Fruit fly (Drosophila melanogaster) whole organism, embryonic: ENCODE measurements around the gene spirit.

Source experiments
- Aef1 ChIP-seq: fragments of 200-800 bp; sonication (Bioruptor generic); IDR thresholded peaks from 3 replicates; pipeline ENCODE4 v1.3.6; 2022; ENCODE audit warnings: missing biosample characterization, missing genetic modification characterization
- CG12659 ChIP-seq: fragments of 200-800 bp; sonication (Bioruptor generic); optimal IDR thresholded peaks from 3 replicates; lab custom pipeline; 2017; ENCODE audit warnings: mild to moderate bottlenecking, missing biosample characterization, missing genetic modification reagents, missing genetic modification characterization
- CG12744 ChIP-seq: fragments of 200-800 bp; sonication (Bioruptor generic); optimal IDR thresholded peaks from 2 replicates; lab custom pipeline; 2016; ENCODE audit warnings: missing biosample characterization, missing genetic modification characterization
- CG12769 ChIP-seq: fragments of 200-800 bp; sonication (Bioruptor generic); optimal IDR thresholded peaks from 2 replicates; lab custom pipeline; 2019; ENCODE audit warnings: missing biosample characterization, mild to moderate bottlenecking, missing genetic modification characterization, moderate library complexity
- CG13424 ChIP-seq: fragments of 200-800 bp; sonication (Bioruptor generic); optimal IDR thresholded peaks from 2 replicates; lab custom pipeline; 2019; ENCODE audit warnings: missing biosample characterization, mild to moderate bottlenecking, missing genetic modification characterization, moderate library complexity
- CG14710 ChIP-seq: fragments of 200-800 bp; sonication (Bioruptor generic); optimal IDR thresholded peaks from 3 replicates; lab custom pipeline; 2019; ENCODE audit warnings: missing biosample characterization, mild to moderate bottlenecking, missing genetic modification characterization, moderate library complexity
- CG2120 ChIP-seq: fragments of 200-800 bp; sonication (Bioruptor generic); optimal IDR thresholded peaks from 3 replicates; lab custom pipeline; 2016; ENCODE audit warnings: missing biosample characterization, missing genetic modification characterization
- CG2712 ChIP-seq: fragments of 200-800 bp; optimal IDR thresholded peaks from 3 replicates; lab custom pipeline; 2019; ENCODE audit warnings: missing biosample characterization, mild to moderate bottlenecking, missing genetic modification characterization, moderate library complexity
- CG2889 ChIP-seq: fragments of 200-800 bp; sonication (Bioruptor generic); IDR thresholded peaks from 3 replicates; pipeline ENCODE4 v1.3.6; 2022; ENCODE audit warnings: missing biosample characterization, missing genetic modification characterization
- CG3726 ChIP-seq: fragments of 200-800 bp; sonication (Bioruptor generic); IDR thresholded peaks from 3 replicates; pipeline ENCODE4, ENCODE4 v1.3.6; 2022; ENCODE audit warnings: missing biosample characterization, missing genetic modification characterization
- CG6272 ChIP-seq: fragments of 200-800 bp; sonication (Bioruptor generic); IDR thresholded peaks from 2 replicates; pipeline ENCODE4 v1.3.6; 2022; ENCODE audit warnings: missing biosample characterization, missing genetic modification characterization
- CG7786 ChIP-seq: fragments of 200-800 bp; sonication (Bioruptor generic); optimal IDR thresholded peaks from 2 replicates; lab custom pipeline; 2016; ENCODE audit warnings: missing biosample characterization, missing genetic modification characterization
- CG8089 ChIP-seq: fragments of 200-800 bp; sonication (Bioruptor generic); optimal IDR thresholded peaks from 3 replicates; lab custom pipeline; 2016; ENCODE audit warnings: missing biosample characterization, missing genetic modification characterization
- CG8388 ChIP-seq: fragments of 200-800 bp; sonication (Bioruptor generic); optimal IDR thresholded peaks from 2 replicates; lab custom pipeline; 2019; ENCODE audit warnings: missing biosample characterization, mild to moderate bottlenecking, missing genetic modification characterization, moderate library complexity
- CG8924 ChIP-seq: fragments of 200-800 bp; optimal IDR thresholded peaks from 3 replicates; lab custom pipeline; 2019; ENCODE audit warnings: missing biosample characterization, mild to moderate bottlenecking, missing genetic modification characterization, moderate library complexity
- CkIIα-i1 ChIP-seq: fragments of 200-800 bp; sonication (Bioruptor generic); IDR thresholded peaks from 2 replicates; pipeline ENCODE4 v1.3.6; 2022; ENCODE audit warnings: missing biosample characterization, missing genetic modification characterization
- Dll ChIP-seq: fragments of 200-800 bp; sonication (Bioruptor generic); IDR thresholded peaks from 4 replicates; pipeline ENCODE4 v1.3.6; 2022; ENCODE audit warnings: missing biosample characterization, missing genetic modification characterization; ENCODE audit not compliant: partially characterized antibody
- Doc3 ChIP-seq: fragments of 200-800 bp; sonication (Bioruptor generic); IDR thresholded peaks from 3 replicates; pipeline ENCODE4 v1.3.6; 2022; ENCODE audit warnings: missing biosample characterization, missing genetic modification characterization; ENCODE audit not compliant: partially characterized antibody
- GATAe ChIP-seq: fragments of 200-800 bp; sonication (Bioruptor generic); conservative IDR thresholded peaks from 2 replicates; pipeline ENCODE4 v1.3.6; 2022; ENCODE audit warnings: missing biosample characterization, missing genetic modification characterization
- Gug ChIP-seq: fragments of 200-800 bp; sonication (Bioruptor generic); IDR thresholded peaks from 4 replicates; pipeline ENCODE4 v1.3.6; 2022; ENCODE audit warnings: missing biosample characterization, missing genetic modification characterization
- HHEX ChIP-seq: fragments of 200-800 bp; sonication (Bioruptor generic); optimal IDR thresholded peaks from 3 replicates; lab custom pipeline; 2017; ENCODE audit warnings: missing biosample characterization, mild to moderate bottlenecking, missing genetic modification characterization, missing genetic modification reagents
- HLH4C ChIP-seq: fragments of 200-800 bp; sonication (Bioruptor generic); IDR thresholded peaks from 3 replicates; pipeline ENCODE4 v1.3.6; 2022; ENCODE audit warnings: missing biosample characterization, missing genetic modification characterization; ENCODE audit not compliant: partially characterized antibody
- HmgD ChIP-seq: fragments of 200-800 bp; sonication (Bioruptor generic); optimal IDR thresholded peaks from 3 replicates; lab custom pipeline; 2016; ENCODE audit warnings: missing biosample characterization, missing genetic modification characterization
- Hr51 ChIP-seq, 2 experiments: fragments of 200-800 bp; sonication (Bioruptor generic); optimal IDR thresholded peaks; 2 replicates in 1 of 2; 3 replicates in 1 of 2; lab custom pipeline; 2016 to 2018; ENCODE audit warnings: missing biosample characterization in 2 of 2, missing genetic modification characterization in 2 of 2, mild to moderate bottlenecking in 1 of 2, moderate library complexity in 1 of 2
- Lhr ChIP-seq: fragments of 200-800 bp; sonication (Bioruptor generic); optimal IDR thresholded peaks from 3 replicates; lab custom pipeline; 2017; ENCODE audit warnings: mild to moderate bottlenecking, missing biosample characterization, missing genetic modification reagents, missing genetic modification characterization
- MTF-1 ChIP-seq: fragments of 200-800 bp; sonication (Bioruptor generic); optimal IDR thresholded peaks from 2 replicates; lab custom pipeline; 2018; ENCODE audit warnings: missing biosample characterization, mild to moderate bottlenecking, missing genetic modification characterization, borderline replicate concordance
- Med ChIP-seq: fragments of 200-800 bp; sonication (Bioruptor generic); peaks from one replicate; lab custom pipeline; 2016; ENCODE audit warnings: missing biosample characterization, missing genetic modification characterization, mild to moderate bottlenecking, inconsistent platforms, moderate library complexity
- Mrtf ChIP-seq: fragments of 200-800 bp; sonication (Bioruptor generic); IDR thresholded peaks from 3 replicates; pipeline ENCODE4 v1.3.6; 2022; ENCODE audit warnings: missing biosample characterization, missing genetic modification characterization
- Myb ChIP-seq: fragments of 200-800 bp; sonication (Bioruptor generic); optimal IDR thresholded peaks from 2 replicates; lab custom pipeline; 2016; ENCODE audit warnings: missing biosample characterization, missing genetic modification characterization
- Nf-YA ChIP-seq: fragments of 200-800 bp; sonication (Bioruptor generic); IDR thresholded peaks from 2 replicates; pipeline ENCODE4 v1.3.6; 2022; ENCODE audit warnings: missing biosample characterization, missing genetic modification characterization
- Oli ChIP-seq: fragments of 200-800 bp; sonication (Bioruptor generic); optimal IDR thresholded peaks from 2 replicates; lab custom pipeline; 2018; ENCODE audit warnings: missing biosample characterization, mild to moderate bottlenecking, missing genetic modification characterization, moderate library complexity
- Scr ChIP-seq: fragments of 200-800 bp; sonication (Bioruptor generic); IDR thresholded peaks from 2 replicates; pipeline ENCODE4 v1.3.6; 2022; ENCODE audit warnings: missing biosample characterization, missing genetic modification characterization; ENCODE audit not compliant: partially characterized antibody
- Sin3A ChIP-seq: fragments of >200 bp; optimal IDR thresholded peaks from 2 replicates; lab custom pipeline; 2018
- Trl ChIP-seq, 3 experiments: fragments of >200 bp in 2 of 3; fragments of 200-800 bp in 1 of 3; sonication (Bioruptor generic) in 1 of 3; optimal IDR thresholded peaks; 2 replicates in 1 of 3; 3 replicates in 2 of 3; lab custom pipeline; 2016 to 2017; ENCODE audit warnings: missing biosample characterization in 1 of 3, missing genetic modification characterization in 1 of 3
- cg ChIP-seq: fragments of 200-800 bp; sonication (Bioruptor generic); optimal IDR thresholded peaks from 3 replicates; lab custom pipeline; 2019; ENCODE audit warnings: missing biosample characterization, mild to moderate bottlenecking, missing genetic modification characterization, moderate library complexity
- dmrt11E ChIP-seq: fragments of 200-800 bp; sonication (Bioruptor generic); optimal IDR thresholded peaks from 3 replicates; lab custom pipeline; 2018; ENCODE audit warnings: missing biosample characterization, mild to moderate bottlenecking, missing genetic modification characterization, moderate library complexity
- dpn ChIP-seq, 2 experiments: fragments of 200-800 bp; sonication (Bioruptor generic); optimal IDR thresholded peaks; 3 replicates each; lab custom pipeline; 2016; ENCODE audit warnings: missing biosample characterization in 2 of 2, missing genetic modification characterization in 2 of 2
- gfzf ChIP-seq: fragments of 200-800 bp; sonication (Bioruptor generic); optimal IDR thresholded peaks from 2 replicates; lab custom pipeline; 2016; ENCODE audit warnings: missing biosample characterization, mild to moderate bottlenecking, missing genetic modification characterization, moderate library complexity
- hb ChIP-seq: fragments of 200-800 bp; sonication (Bioruptor generic); IDR thresholded peaks from 3 replicates; pipeline ENCODE4 v1.3.6; 2022; ENCODE audit warnings: missing biosample characterization, missing genetic modification characterization; ENCODE audit not compliant: partially characterized antibody
- hbn ChIP-seq: fragments of 200-800 bp; sonication (Bioruptor generic); IDR thresholded peaks from 2 replicates; pipeline ENCODE4 v1.3.6; 2022; ENCODE audit warnings: missing biosample characterization, missing genetic modification characterization; ENCODE audit not compliant: partially characterized antibody
- lbe ChIP-seq: fragments of 200-800 bp; sonication (Bioruptor generic); optimal IDR thresholded peaks from 2 replicates; lab custom pipeline; 2016; ENCODE audit warnings: missing biosample characterization, mild to moderate bottlenecking, missing genetic modification characterization
- lola ChIP-seq, 3 experiments: fragments of >200 bp in 2 of 3; fragments of 200-800 bp in 1 of 3; sonication (Bioruptor generic) in 1 of 3; optimal IDR thresholded peaks; 2 replicates each; lab custom pipeline; 2017 to 2019; ENCODE audit warnings: missing biosample characterization in 3 of 3, missing genetic modification characterization in 3 of 3, mild to moderate bottlenecking in 1 of 3, moderate library complexity in 1 of 3
- mld ChIP-seq: fragments of 200-800 bp; sonication (Bioruptor generic); IDR thresholded peaks from 3 replicates; pipeline ENCODE4 v1.3.6; 2022; ENCODE audit warnings: missing biosample characterization, missing genetic modification characterization; ENCODE audit not compliant: partially characterized antibody
- nmo ChIP-seq: fragments of 200-800 bp; sonication (Bioruptor generic); optimal IDR thresholded peaks from 2 replicates; lab custom pipeline; 2018; ENCODE audit warnings: missing biosample characterization, mild to moderate bottlenecking, missing genetic modification characterization, moderate library complexity
- sens ChIP-seq: fragments of 200-800 bp; sonication (Bioruptor generic); peaks from one replicate; lab custom pipeline; 2016; ENCODE audit warnings: missing biosample characterization, missing genetic modification characterization
- slou ChIP-seq: fragments of 200-800 bp; sonication (Bioruptor generic); optimal IDR thresholded peaks from 3 replicates; lab custom pipeline; 2016; ENCODE audit warnings: missing biosample characterization, missing genetic modification characterization
- ssp ChIP-seq: fragments of 200-800 bp; sonication (Bioruptor generic); IDR thresholded peaks from 2 replicates; pipeline ENCODE4 v1.3.6; 2022; ENCODE audit warnings: missing biosample characterization, missing genetic modification characterization
- tgo ChIP-seq: fragments of 200-800 bp; sonication (Bioruptor generic); IDR thresholded peaks from 3 replicates; pipeline ENCODE4 v1.3.6; 2022; ENCODE audit warnings: missing biosample characterization, missing genetic modification characterization
- yki ChIP-seq: fragments of >200 bp; optimal IDR thresholded peaks from 3 replicates; lab custom pipeline; 2018
- z ChIP-seq: fragments of 200-800 bp; sonication (Bioruptor generic); IDR thresholded peaks from 3 replicates; pipeline ENCODE4 v1.3.6; 2022; ENCODE audit warnings: missing biosample characterization, missing genetic modification characterization

The spirit gene

DNA sequence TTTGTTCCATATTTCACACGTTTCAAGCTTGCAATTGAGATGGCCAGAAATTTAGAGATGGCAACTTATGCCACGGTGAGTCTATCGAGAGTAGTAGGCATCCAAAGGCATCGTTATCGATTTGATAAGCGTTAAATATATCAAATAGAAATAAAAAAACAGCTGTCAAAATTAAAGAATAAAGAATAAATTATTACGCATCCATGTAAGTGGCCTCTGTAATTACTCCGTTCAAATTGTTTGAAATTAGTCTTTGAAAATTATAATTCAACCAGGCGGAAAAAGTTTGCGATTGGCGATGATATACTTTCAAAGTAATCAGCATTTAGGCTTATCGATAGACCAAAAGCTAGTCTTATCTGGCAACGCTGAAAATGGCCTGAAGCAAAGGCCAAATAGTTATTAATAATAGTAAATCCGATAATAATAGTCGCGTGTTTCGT lies 18.3 kb upstream of the spirit start, which contains the start of the genes CG12659 and Crag (continued):
- TF ChIP-seq hb (GFP tag; lab: Robert Waterston, UW) (peak; percentile 72; the same call in 2 of the 3 replicates), hbn (peak; percentile 37; the same call in 1 of the 2 replicates), CG6272 (no peak), gfzf (GFP tag; lab: Kevin White, UChicago) (no peak), HmgD (GFP tag; lab: Kevin White, UChicago) (no peak), CG8924 (tag; lab: Kevin White, UChicago) (peak; percentile 40), Oli (tag; lab: Kevin White, UChicago) (no peak), dmrt11E (tag; lab: Kevin White, UChicago) (no peak), GATAe (GFP tag; lab: Robert Waterston, UW) (no peak), Aef1 (GFP tag; lab: Robert Waterston, UW) (no peak), mld (GFP tag; lab: Robert Waterston, UW) (0 out of 3 replicates have a peak, but pooled peaks have one; percentile 10), CkIIα-i1 (GFP tag; lab: Robert Waterston, UW) (no peak), CG8388 (GFP tag; lab: Kevin White, UChicago) (no peak), CG8089 (GFP tag; lab: Kevin White, UChicago) (no peak), cg (GFP tag; lab: Kevin White, UChicago) (no peak), yki (no peak), nmo (GFP tag; lab: Kevin White, UChicago) (peak; percentile 28), HHEX (GFP tag; lab: Kevin White, UChicago) (no peak), tgo (GFP tag; lab: Robert Waterston, UW) (no peak), CG2712 (tag; lab: Kevin White, UChicago) (peak; percentile 1), CG2889 (GFP tag; lab: Robert Waterston, UW) (no peak), Myb (no peak), CG2120 (GFP tag; lab: Kevin White, UChicago) (peak; percentile 40), dpn (GFP tag; optimal IDR thresholded peaks at IDR 0.05; lab: Kevin White, UChicago) (no peak), CG12659 (GFP tag; lab: Kevin White, UChicago) (peak; percentile 83), Mrtf (no peak), CG14710 (peak; percentile 36), Doc3 (GFP tag; lab: Robert Waterston, UW) (peak; percentile 50; the same call in 1 of the 3 replicates), lbe (GFP tag; lab: Kevin White, UChicago) (no peak), Med (peak; percentile 71), slou (GFP tag; lab: Kevin White, UChicago) (peak; percentile 1), HLH4C (peak; percentile 84), CG12769 (tag; lab: Kevin White, UChicago) (no peak), Scr (GFP tag; lab: Robert Waterston, UW) (peak; percentile 71), sens (GFP tag; lab: Kevin White, UChicago) (peak; percentile 89), Sin3A (lab: Kevin White, UChicago) (peak; percentile 59), Nf-YA (GFP tag; lab: Robert Waterston, UW) (no peak), lola (GFP tag; optimal IDR thresholded peaks at IDR 0.05; lab: Kevin White, UChicago) (no peak), MTF-1 (GFP tag; lab: Kevin White, UChicago) (no peak), z (GFP tag; lab: Robert Waterston, UW) (no peak), CG13424 (tag; lab: Kevin White, UChicago) (peak; percentile 9), Trl (optimal IDR thresholded peaks at IDR 0.05; lab: Kevin White, UChicago) (no peak), Trl (GFP tag; optimal IDR thresholded peaks at IDR 0.05; lab: Kevin White, UChicago) (no peak), Gug (no peak), Dll (GFP tag; lab: Robert Waterston, UW) (peak; percentile 79), Hr51 (GFP tag; optimal IDR thresholded peaks at IDR 0.05; lab: Kevin White, UChicago) (no peak), Lhr (GFP tag; lab: Kevin White, UChicago) (peak; percentile 41), CG12744 (no peak), CG7786 (GFP tag; lab: Kevin White, UChicago) (no peak), CG3726 (GFP tag; lab: Robert Waterston, UW) (no peak), ssp (GFP tag; lab: Robert Waterston, UW) (0 out of 2 replicates have a peak, but pooled peaks have one; percentile 19)
